Fruit fly (Drosophila melanogaster) whole organism, pupa: ENCODE results near the gene Nedd8.
A peak's percentile ranks its signal among the peaks of the same experiment; 100 is the strongest.

Experiments
- CG10348 ChIP-seq: fragments of 200-800 bp; sonication (Bioruptor generic); IDR thresholded peaks from 2 replicates; pipeline ENCODE4 v1.3.6; 2022; ENCODE audit warnings: missing biosample characterization, missing genetic modification characterization
- CG12605 ChIP-seq: fragments of 200-800 bp; sonication (Bioruptor generic); IDR thresholded peaks from 2 replicates; pipeline ENCODE4 v1.3.6; 2022; ENCODE audit warnings: missing biosample characterization, missing genetic modification characterization
- CG13204 ChIP-seq: fragments of 200-800 bp; sonication (Bioruptor generic); optimal IDR thresholded peaks from 2 replicates; lab custom pipeline; 2018; ENCODE audit warnings: missing biosample characterization, mild to moderate bottlenecking, missing genetic modification characterization, moderate library complexity
- CG14655 ChIP-seq: fragments of 200-800 bp; sonication (Bioruptor generic); optimal IDR thresholded peaks from 3 replicates; lab custom pipeline; 2017; ENCODE audit warnings: mild to moderate bottlenecking, missing biosample characterization, missing genetic modification reagents, missing genetic modification characterization
- CG15710 ChIP-seq: fragments of 200-800 bp; sonication (Bioruptor generic); optimal IDR thresholded peaks from 2 replicates; lab custom pipeline; 2018; ENCODE audit warnings: missing biosample characterization, mild to moderate bottlenecking, missing genetic modification characterization, moderate library complexity
- CG17806 ChIP-seq: fragments of 200-800 bp; sonication (Bioruptor generic); optimal IDR thresholded peaks from 2 replicates; lab custom pipeline; 2018; ENCODE audit warnings: missing biosample characterization, mild to moderate bottlenecking, missing genetic modification characterization, moderate library complexity
- CG32121 ChIP-seq: fragments of 200-800 bp; sonication (Bioruptor generic); IDR thresholded peaks from 2 replicates; pipeline ENCODE4 v1.3.6; 2022; ENCODE audit warnings: missing biosample characterization, missing genetic modification characterization
- CG34367 ChIP-seq: fragments of 200-800 bp; sonication (Bioruptor generic); optimal IDR thresholded peaks from 2 replicates; lab custom pipeline; 2018; ENCODE audit warnings: missing biosample characterization, mild to moderate bottlenecking, missing genetic modification characterization
- CG4496 ChIP-seq: fragments of 200-800 bp; sonication (Bioruptor generic); IDR thresholded peaks from 3 replicates; pipeline ENCODE4 v1.3.6; 2022; ENCODE audit warnings: missing biosample characterization, missing genetic modification characterization
- CG8159 ChIP-seq: fragments of 200-800 bp; sonication (Bioruptor generic); optimal IDR thresholded peaks from 3 replicates; lab custom pipeline; 2018; ENCODE audit warnings: missing biosample characterization, mild to moderate bottlenecking, missing genetic modification characterization, moderate library complexity
- CG8301 ChIP-seq: fragments of 200-800 bp; sonication (Bioruptor generic); optimal IDR thresholded peaks from 2 replicates; lab custom pipeline; 2018; ENCODE audit warnings: missing biosample characterization, mild to moderate bottlenecking, missing genetic modification characterization
- CG9948 ChIP-seq: fragments of 200-800 bp; sonication (Bioruptor generic); optimal IDR thresholded peaks from 2 replicates; lab custom pipeline; 2018; ENCODE audit warnings: missing biosample characterization, mild to moderate bottlenecking, missing genetic modification characterization, moderate library complexity
- D1 ChIP-seq: fragments of 200-800 bp; sonication (Bioruptor generic); optimal IDR thresholded peaks from 2 replicates; lab custom pipeline; 2018; ENCODE audit warnings: missing biosample characterization, mild to moderate bottlenecking, missing genetic modification characterization, moderate library complexity
- EcR ChIP-seq: fragments of 200-800 bp; sonication (Bioruptor generic); optimal IDR thresholded peaks from 3 replicates; lab custom pipeline; 2019; ENCODE audit warnings: missing biosample characterization, missing genetic modification characterization, mild to moderate bottlenecking, moderate library complexity, missing genetic modification reagents
- Ets98B ChIP-seq: fragments of 200-800 bp; sonication (Bioruptor generic); IDR thresholded peaks from 2 replicates; pipeline ENCODE4 v1.3.6; 2022; ENCODE audit warnings: missing biosample characterization, missing genetic modification characterization
- Pif1A ChIP-seq: fragments of 200-800 bp; sonication (Bioruptor generic); optimal IDR thresholded peaks from 3 replicates; lab custom pipeline; 2016; ENCODE audit warnings: missing biosample characterization, missing genetic modification characterization
- Pif1B ChIP-seq: fragments of 200-800 bp; sonication (Bioruptor generic); optimal IDR thresholded peaks from 3 replicates; lab custom pipeline; 2016; ENCODE audit warnings: missing biosample characterization, missing genetic modification characterization
- Snoo ChIP-seq: fragments of 200-800 bp; sonication (Bioruptor generic); optimal IDR thresholded peaks from 3 replicates; lab custom pipeline; 2017; ENCODE audit warnings: missing biosample characterization, mild to moderate bottlenecking, missing genetic modification characterization, inconsistent platforms
- fd96Ca ChIP-seq: fragments of 200-800 bp; sonication (Bioruptor generic); IDR thresholded peaks from 3 replicates; pipeline ENCODE4 v1.3.6; 2022; ENCODE audit warnings: missing biosample characterization, missing genetic modification characterization
- gl ChIP-seq: fragments of 200-800 bp; sonication (Bioruptor generic); optimal IDR thresholded peaks from 2 replicates; lab custom pipeline; 2018; ENCODE audit warnings: missing biosample characterization, mild to moderate bottlenecking, missing genetic modification characterization
- rn ChIP-seq: fragments of 200-800 bp; sonication (Bioruptor generic); IDR thresholded peaks from 2 replicates; pipeline ENCODE4 v1.3.6; 2022; ENCODE audit warnings: missing biosample characterization, missing genetic modification characterization

The Nedd8 gene

DNA sequence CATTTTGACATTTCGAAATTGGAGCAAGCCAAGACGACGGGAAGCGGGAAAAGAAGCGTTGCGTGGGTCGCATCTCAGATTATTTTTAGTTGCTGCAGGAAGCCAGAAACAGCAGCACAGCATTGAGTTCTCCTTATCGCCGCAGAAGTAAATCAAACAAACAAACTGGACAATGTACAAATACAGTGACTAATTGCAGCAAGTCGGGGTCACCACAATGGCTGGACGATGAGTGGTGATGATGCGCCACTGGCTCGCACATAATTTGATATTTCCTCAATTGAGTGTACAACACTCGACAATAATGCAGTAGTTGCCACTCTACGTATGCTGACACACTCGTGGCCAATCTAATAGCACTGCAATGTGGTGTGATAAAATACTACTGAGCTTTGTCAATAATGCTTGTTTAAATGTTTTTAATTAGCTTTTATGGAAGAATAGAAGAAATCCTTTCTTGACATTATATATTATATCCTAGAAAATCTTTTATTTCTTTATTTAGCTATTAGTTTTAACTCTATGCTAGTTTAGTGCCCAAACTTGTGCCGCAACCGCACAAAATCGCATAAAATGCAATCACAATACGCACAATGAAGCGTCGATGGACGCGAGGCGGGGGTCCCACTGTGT is 30.4 kb upstream of the Nedd8 start:
- TF ChIP-seq D1 (no peak), CG14655 (peak; percentile 80), Ets98B (peak; percentile 84), CG8301 (tag; lab: Kevin White, UChicago) (peak; percentile 79), Pif1A (GFP tag; lab: Kevin White, UChicago) (peak; percentile 75), CG32121 (peak; percentile 89), CG17806 (tag; lab: Kevin White, UChicago) (peak; percentile 77), CG34367 (tag; lab: Kevin White, UChicago) (peak; percentile 65), Pif1B (peak; percentile 70), rn (peak; percentile 58; the same call in 1 of the 2 replicates), CG4496 (GFP tag; lab: Robert Waterston, UW) (peak; percentile 87), CG12605 (peak; percentile 64; the same call in 1 of the 2 replicates), CG8159 (peak; percentile 77), EcR (peak; percentile 33), gl (no peak), CG15710 (tag; lab: Kevin White, UChicago) (peak; percentile 74), CG10348 (GFP tag; lab: Robert Waterston, UW) (0 out of 2 replicates have a peak, but pooled peaks have one; percentile 20), CG13204 (peak; percentile 27), CG9948 (peak; percentile 77), Snoo (tag; lab: Kevin White, UChicago) (no peak), fd96Ca (GFP tag; lab: Robert Waterston, UW) (peak; percentile 74)

- no peak for TF ChIP-seq CG9948
- TF ChIP-seq gl: no peak
- TF ChIP-seq Snoo (tag; lab: Kevin White, UChicago): no peak
- TF ChIP-seq CG17806 (tag; lab: Kevin White, UChicago): no peak
- no peak for TF ChIP-seq CG8159
- no peak for TF ChIP-seq CG8301 (tag; lab: Kevin White, UChicago)
- no peak for TF ChIP-seq CG4496 (GFP tag; lab: Robert Waterston, UW)
- TF ChIP-seq CG13204: no peak
- TF ChIP-seq Pif1B: no peak
- TF ChIP-seq EcR: no peak
- no peak for TF ChIP-seq Ets98B
- no peak for TF ChIP-seq CG12605
- no peak for TF ChIP-seq CG10348 (GFP tag; lab: Robert Waterston, UW)
- no peak for TF ChIP-seq Pif1A (GFP tag; lab: Kevin White, UChicago)
These were observed 29.8 kb upstream of the Nedd8 start for dm6 chr2L:18981484-18981883.

dm6 chr2L:18980982-18981381 is 29.3 kb upstream of the Nedd8 start:
- TF ChIP-seq Ets98B (peak; percentile 47; the same call in 1 of the 2 replicates), CG32121 (no peak), CG34367 (tag; lab: Kevin White, UChicago) (no peak), Snoo (tag; lab: Kevin White, UChicago) (no peak), CG10348 (GFP tag; lab: Robert Waterston, UW) (no peak), CG8301 (tag; lab: Kevin White, UChicago) (peak; percentile 29), EcR (no peak), fd96Ca (GFP tag; lab: Robert Waterston, UW) (no peak), CG13204 (no peak), CG12605 (no peak), D1 (no peak), CG15710 (tag; lab: Kevin White, UChicago) (no peak), CG14655 (peak; percentile 26), Pif1B (no peak), rn (no peak), CG4496 (GFP tag; lab: Robert Waterston, UW) (peak; percentile 71), CG9948 (no peak), CG8159 (no peak), CG17806 (tag; lab: Kevin White, UChicago) (no peak), Pif1A (GFP tag; lab: Kevin White, UChicago) (no peak), gl (no peak)

- no peak for TF ChIP-seq CG17806 (tag; lab: Kevin White, UChicago)
- no peak for TF ChIP-seq rn
- TF ChIP-seq Pif1A (GFP tag; lab: Kevin White, UChicago): no peak
- no peak for TF ChIP-seq CG9948
- TF ChIP-seq CG15710 (tag; lab: Kevin White, UChicago): no peak
- no peak for TF ChIP-seq CG4496 (GFP tag; lab: Robert Waterston, UW)
- peak; percentile 52 for TF ChIP-seq EcR
These were observed 27.8 kb upstream of the Nedd8 start for dm6 chr2L:18979407-18979806.

DNA sequence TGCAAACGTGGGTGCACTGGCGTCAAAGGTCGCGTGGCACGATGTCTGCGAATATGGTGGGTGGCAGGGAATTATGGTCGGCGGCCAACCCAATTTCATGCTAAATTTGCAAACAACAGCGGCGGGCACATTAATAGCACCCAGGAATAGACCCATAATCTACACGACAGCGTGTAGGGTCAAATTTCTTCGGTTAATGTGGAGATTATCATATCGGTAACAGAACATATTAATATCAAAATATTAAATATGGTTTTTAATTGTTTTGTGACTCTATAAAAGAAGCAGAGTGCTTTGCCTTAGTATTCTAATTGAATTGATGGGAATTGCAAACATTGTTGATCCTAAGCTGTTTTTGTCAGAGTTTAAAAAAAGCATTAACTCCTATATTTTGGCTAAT is 27.3 kb upstream of the Nedd8 start:
- TF ChIP-seq CG13204: no peak
- no peak for TF ChIP-seq CG9948
- TF ChIP-seq Ets98B: no peak
- TF ChIP-seq CG8159: no peak
- no peak for TF ChIP-seq CG15710 (tag; lab: Kevin White, UChicago)
- TF ChIP-seq CG34367 (tag; lab: Kevin White, UChicago): no peak
- no peak for TF ChIP-seq D1
- TF ChIP-seq fd96Ca (GFP tag; lab: Robert Waterston, UW): no peak
- TF ChIP-seq CG12605: no peak
- no peak for TF ChIP-seq CG10348 (GFP tag; lab: Robert Waterston, UW)
- TF ChIP-seq rn: no peak
- TF ChIP-seq Pif1B: no peak
- no peak for TF ChIP-seq CG17806 (tag; lab: Kevin White, UChicago)
- TF ChIP-seq gl: no peak
- no peak for TF ChIP-seq EcR
- no peak for TF ChIP-seq CG14655

dm6 chr2L:18976749-18977148 is 25.1 kb upstream of the Nedd8 start:
- TF ChIP-seq gl (no peak), D1 (no peak), CG34367 (tag; lab: Kevin White, UChicago) (no peak), Pif1B (no peak), CG4496 (GFP tag; lab: Robert Waterston, UW) (no peak), CG12605 (no peak), CG15710 (tag; lab: Kevin White, UChicago) (no peak), CG8159 (no peak), EcR (no peak), fd96Ca (GFP tag; lab: Robert Waterston, UW) (no peak), Ets98B (no peak), CG14655 (no peak), CG9948 (no peak), Snoo (tag; lab: Kevin White, UChicago) (no peak)
